Fruit fly (Drosophila melanogaster) whole organism, embryonic: Measurements from ENCODE around the gene CG33679.

Experiments
- Atf-2 ChIP-seq: fragments of 200-800 bp; sonication (Bioruptor generic); optimal IDR thresholded peaks from 2 replicates; lab custom pipeline; 2016; ENCODE audit warnings: missing biosample characterization, missing genetic modification characterization
- B-H1 ChIP-seq: fragments of 200-800 bp; sonication (Bioruptor generic); IDR thresholded peaks from 3 replicates; pipeline ENCODE4 v1.3.6; 2022; ENCODE audit warnings: missing biosample characterization, missing genetic modification characterization
- B-H2 ChIP-seq: fragments of 200-800 bp; sonication (Bioruptor generic); optimal IDR thresholded peaks from 2 replicates; lab custom pipeline; 2018; ENCODE audit warnings: missing biosample characterization, mild to moderate bottlenecking, missing genetic modification characterization
- CG10274 ChIP-seq: fragments of 200-800 bp; sonication (Bioruptor generic); optimal IDR thresholded peaks from 3 replicates; lab custom pipeline; 2017; ENCODE audit warnings: missing biosample characterization, mild to moderate bottlenecking, missing genetic modification characterization
- CG11504 ChIP-seq: fragments of 200-800 bp; sonication (Bioruptor generic); optimal IDR thresholded peaks from 3 replicates; lab custom pipeline; 2019; ENCODE audit warnings: missing biosample characterization, mild to moderate bottlenecking, missing genetic modification characterization, moderate library complexity
- CG12659 ChIP-seq: fragments of 200-800 bp; sonication (Bioruptor generic); optimal IDR thresholded peaks from 3 replicates; lab custom pipeline; 2017; ENCODE audit warnings: mild to moderate bottlenecking, missing biosample characterization, missing genetic modification reagents, missing genetic modification characterization
- CG12769 ChIP-seq: fragments of 200-800 bp; sonication (Bioruptor generic); optimal IDR thresholded peaks from 2 replicates; lab custom pipeline; 2019; ENCODE audit warnings: missing biosample characterization, mild to moderate bottlenecking, missing genetic modification characterization, moderate library complexity
- CG1603 ChIP-seq: fragments of 200-800 bp; sonication (Bioruptor generic); optimal IDR thresholded peaks from 2 replicates; lab custom pipeline; 2019; ENCODE audit warnings: missing biosample characterization, mild to moderate bottlenecking, missing genetic modification characterization, moderate library complexity
- CG17829 ChIP-seq: fragments of 200-800 bp; optimal IDR thresholded peaks from 2 replicates; lab custom pipeline; 2019; ENCODE audit warnings: missing biosample characterization, mild to moderate bottlenecking, missing genetic modification characterization, moderate library complexity
- CG30020 ChIP-seq: fragments of 200-800 bp; optimal IDR thresholded peaks from 2 replicates; lab custom pipeline; 2019; ENCODE audit warnings: missing biosample characterization, mild to moderate bottlenecking, missing genetic modification characterization, moderate library complexity
- CG33213 ChIP-seq: fragments of 200-800 bp; sonication (Bioruptor generic); optimal IDR thresholded peaks from 3 replicates; lab custom pipeline; 2016; ENCODE audit warnings: missing biosample characterization, missing genetic modification characterization
- CG3995 ChIP-seq: fragments of 200-800 bp; sonication (Bioruptor generic); optimal IDR thresholded peaks from 3 replicates; lab custom pipeline; 2016; ENCODE audit warnings: missing biosample characterization, missing genetic modification characterization
- CG5245 ChIP-seq: fragments of 200-800 bp; sonication (Bioruptor generic); optimal IDR thresholded peaks from 3 replicates; lab custom pipeline; 2016; ENCODE audit warnings: missing biosample characterization, missing genetic modification characterization
- CG6765 ChIP-seq: fragments of 200-800 bp; sonication (Bioruptor generic); optimal IDR thresholded peaks from 3 replicates; lab custom pipeline; 2017; ENCODE audit warnings: missing biosample characterization, mild to moderate bottlenecking, missing genetic modification characterization
- CG7372 ChIP-seq: fragments of 200-800 bp; sonication (Bioruptor generic); IDR thresholded peaks from 2 replicates; pipeline ENCODE4 v1.3.6; 2022; ENCODE audit warnings: missing biosample characterization, missing genetic modification characterization
- CG7786 ChIP-seq: fragments of 200-800 bp; sonication (Bioruptor generic); optimal IDR thresholded peaks from 2 replicates; lab custom pipeline; 2016; ENCODE audit warnings: missing biosample characterization, missing genetic modification characterization
- CG8290 ChIP-seq, 3 experiments: fragments of 200-800 bp; sonication (Bioruptor generic); optimal IDR thresholded peaks; 2 replicates each; lab custom pipeline; 2016 to 2019; ENCODE audit warnings: missing biosample characterization in 3 of 3, missing genetic modification characterization in 3 of 3, mild to moderate bottlenecking in 2 of 3, moderate library complexity in 1 of 3
- CG9797 ChIP-seq: fragments of 200-800 bp; sonication (Bioruptor generic); optimal IDR thresholded peaks from 3 replicates; lab custom pipeline; 2018; ENCODE audit warnings: missing biosample characterization, mild to moderate bottlenecking, missing genetic modification characterization
- CG9817 ChIP-seq: fragments of 200-800 bp; sonication (Bioruptor generic); optimal IDR thresholded peaks from 2 replicates; lab custom pipeline; 2018; ENCODE audit warnings: missing biosample characterization, mild to moderate bottlenecking, missing genetic modification characterization, moderate library complexity
- Dref ChIP-seq: fragments of 200-800 bp; sonication (Bioruptor generic); IDR thresholded peaks from 2 replicates; pipeline ENCODE4 v1.3.6; 2022; ENCODE audit warnings: missing biosample characterization, missing genetic modification characterization
- Fer1 ChIP-seq: fragments of 200-800 bp; sonication (Bioruptor generic); optimal IDR thresholded peaks from 2 replicates; lab custom pipeline; 2017; ENCODE audit warnings: missing biosample characterization, mild to moderate bottlenecking, missing genetic modification characterization
- GATAe ChIP-seq: fragments of 200-800 bp; sonication (Bioruptor generic); conservative IDR thresholded peaks from 2 replicates; pipeline ENCODE4 v1.3.6; 2022; ENCODE audit warnings: missing biosample characterization, missing genetic modification characterization
- Hmr ChIP-seq: fragments of 200-800 bp; sonication (Bioruptor generic); optimal IDR thresholded peaks from 3 replicates; lab custom pipeline; 2017; ENCODE audit warnings: mild to moderate bottlenecking, missing biosample characterization, missing genetic modification reagents, missing genetic modification characterization
- Hsf ChIP-seq: fragments of 200-800 bp; sonication (Bioruptor generic); optimal IDR thresholded peaks from 3 replicates; lab custom pipeline; 2016; ENCODE audit warnings: missing biosample characterization, missing genetic modification characterization
- Kr ChIP-seq: fragments of 200-800 bp; sonication (Bioruptor generic); optimal IDR thresholded peaks from 2 replicates; lab custom pipeline; 2017; ENCODE audit warnings: missing biosample characterization, mild to moderate bottlenecking, missing genetic modification characterization
- Ptx1 ChIP-seq: fragments of 200-800 bp; sonication (Bioruptor generic); IDR thresholded peaks from 2 replicates; pipeline ENCODE4 v1.3.6; 2022; ENCODE audit warnings: missing biosample characterization, missing genetic modification characterization
- Stat92E ChIP-seq, 3 experiments: fragments of >200 bp in 2 of 3; fragments of 200-800 bp in 1 of 3; sonication (Bioruptor generic) in 1 of 3; optimal IDR thresholded peaks; 2 replicates each; lab custom pipeline; 2017 to 2019; ENCODE audit warnings: missing biosample characterization in 3 of 3, missing genetic modification characterization in 3 of 3, mild to moderate bottlenecking in 1 of 3, moderate library complexity in 1 of 3
- ato ChIP-seq: fragments of 200-800 bp; sonication (Bioruptor generic); IDR thresholded peaks from 2 replicates; pipeline ENCODE4 v1.3.6; 2022; ENCODE audit warnings: missing biosample characterization, missing genetic modification characterization; ENCODE audit not compliant: partially characterized antibody
- dmrt99B ChIP-seq: fragments of 200-800 bp; sonication (Bioruptor generic); optimal IDR thresholded peaks from 2 replicates; lab custom pipeline; 2018; ENCODE audit warnings: missing biosample characterization, mild to moderate bottlenecking, missing genetic modification characterization, moderate library complexity
- fd102C ChIP-seq: fragments of 200-800 bp; sonication (Bioruptor generic); optimal IDR thresholded peaks from 2 replicates; lab custom pipeline; 2018; ENCODE audit warnings: missing biosample characterization, mild to moderate bottlenecking, missing genetic modification characterization, moderate library complexity
- fd96Cb ChIP-seq: fragments of 200-800 bp; sonication (Bioruptor generic); optimal IDR thresholded peaks from 2 replicates; lab custom pipeline; 2018; ENCODE audit warnings: missing biosample characterization, mild to moderate bottlenecking, missing genetic modification characterization, moderate library complexity
- gce ChIP-seq: fragments of 200-800 bp; sonication (Bioruptor generic); IDR thresholded peaks from 3 replicates; pipeline ENCODE4 v1.3.6; 2022; ENCODE audit warnings: missing biosample characterization, missing genetic modification characterization
- gcm2 ChIP-seq: fragments of 200-800 bp; sonication (Bioruptor generic); optimal IDR thresholded peaks from 2 replicates; lab custom pipeline; 2016; ENCODE audit warnings: missing biosample characterization, missing genetic modification characterization
- inv ChIP-seq: fragments of 200-800 bp; sonication (Bioruptor generic); IDR thresholded peaks from 2 replicates; pipeline ENCODE4 v1.3.6; 2022; ENCODE audit warnings: missing biosample characterization, missing genetic modification characterization; ENCODE audit not compliant: partially characterized antibody
- kah ChIP-seq: fragments of 200-800 bp; sonication (Bioruptor generic); optimal IDR thresholded peaks from 2 replicates; lab custom pipeline; 2018; ENCODE audit warnings: missing biosample characterization, mild to moderate bottlenecking, missing genetic modification characterization
- maf-S ChIP-seq: fragments of 200-800 bp; sonication (Bioruptor generic); optimal IDR thresholded peaks from 2 replicates; lab custom pipeline; 2016; ENCODE audit warnings: missing biosample characterization, missing genetic modification characterization
- nmo ChIP-seq: fragments of 200-800 bp; sonication (Bioruptor generic); optimal IDR thresholded peaks from 2 replicates; lab custom pipeline; 2018; ENCODE audit warnings: missing biosample characterization, mild to moderate bottlenecking, missing genetic modification characterization, moderate library complexity
- phol ChIP-seq: fragments of 200-800 bp; sonication (Bioruptor generic); optimal IDR thresholded peaks from 3 replicates; lab custom pipeline; 2018; ENCODE audit warnings: missing biosample characterization, mild to moderate bottlenecking, missing genetic modification characterization, moderate library complexity
- slbo ChIP-seq: fragments of 200-800 bp; sonication (Bioruptor generic); IDR thresholded peaks from 2 replicates; pipeline ENCODE4 v1.3.6; 2022; ENCODE audit warnings: missing biosample characterization, missing genetic modification characterization
- slp2 ChIP-seq: fragments of 200-800 bp; sonication (Bioruptor generic); optimal IDR thresholded peaks from 2 replicates; lab custom pipeline; 2016; ENCODE audit warnings: missing biosample characterization, missing genetic modification characterization
- stc ChIP-seq: fragments of 200-800 bp; sonication (Bioruptor generic); IDR thresholded peaks from 2 replicates; pipeline ENCODE4 v1.3.6; 2022; ENCODE audit warnings: missing biosample characterization, missing genetic modification characterization
- stwl ChIP-seq: fragments of 200-800 bp; sonication (Bioruptor generic); optimal IDR thresholded peaks from 3 replicates; lab custom pipeline; 2018; ENCODE audit warnings: missing biosample characterization, mild to moderate bottlenecking, missing genetic modification characterization, moderate library complexity
- trem ChIP-seq: fragments of 200-800 bp; optimal IDR thresholded peaks from 3 replicates; lab custom pipeline; 2019; ENCODE audit warnings: missing biosample characterization, mild to moderate bottlenecking, missing genetic modification characterization, moderate library complexity
- usp ChIP-seq: fragments of >200 bp; optimal IDR thresholded peaks from 2 replicates; lab custom pipeline; 2017; ENCODE audit warnings: missing biosample characterization, missing genetic modification characterization
- wor ChIP-seq: fragments of 200-800 bp; sonication (Bioruptor generic); IDR thresholded peaks from 2 replicates; pipeline ENCODE4 v1.3.6; 2022; ENCODE audit warnings: missing biosample characterization, missing genetic modification characterization

Gene CG33679

dm6 chr2L:15056359-15057220 is 1.5 kb upstream of the CG33679 start (continued):
- peak; percentile 22 for TF ChIP-seq gcm2 (GFP tag; lab: Kevin White, UChicago)
- peak; percentile 61 for TF ChIP-seq slbo (GFP tag; lab: Robert Waterston, UW)
- peak; percentile 41 for TF ChIP-seq kah (GFP tag; lab: Kevin White, UChicago)
- peak; percentile 46 for TF ChIP-seq Hsf (GFP tag; lab: Kevin White, UChicago)
- TF ChIP-seq CG11504 (tag; lab: Kevin White, UChicago): peak; percentile 85
- TF ChIP-seq B-H1 (GFP tag; lab: Robert Waterston, UW): peak; percentile 58; the same call in 2 of the 3 replicates
- TF ChIP-seq stc (GFP tag; lab: Robert Waterston, UW): peak; percentile 55; the same call in 1 of the 2 replicates
- TF ChIP-seq B-H2: no peak
- no peak for TF ChIP-seq usp (GFP tag; lab: Kevin White, UChicago)
- peak; percentile 75 for TF ChIP-seq CG5245 (GFP tag; lab: Kevin White, UChicago)
- 0 out of 3 replicates have a peak, but pooled peaks have one; percentile 29 for TF ChIP-seq gce
- TF ChIP-seq Kr (GFP tag; lab: Kevin White, UChicago): no peak
- TF ChIP-seq maf-S: no peak
- TF ChIP-seq dmrt99B (tag; lab: Kevin White, UChicago): peak; percentile 86
- TF ChIP-seq wor (GFP tag; lab: Robert Waterston, UW): peak; percentile 59
- peak; percentile 51 for TF ChIP-seq CG6765
- TF ChIP-seq CG9817 (tag; lab: Kevin White, UChicago): peak; percentile 25
- TF ChIP-seq, all 482 proteins: peak for 305

dm6 chr2L:15057225-15058117 is 632 bp upstream of the CG33679 start, which contains the start of gene ck:
TSS of gene ck (minus strand) at chr2L:15057862.
- no peak for TF ChIP-seq CG7372 (GFP tag; lab: Robert Waterston, UW)
- peak; percentile 0 for TF ChIP-seq Fer1 (GFP tag; lab: Kevin White, UChicago)
- TF ChIP-seq CG9797: peak; percentile 96
- TF ChIP-seq CG33213: peak; percentile 35
- no peak for TF ChIP-seq CG7786
- TF ChIP-seq Ptx1: no peak
- peak; percentile 0 for TF ChIP-seq nmo (GFP tag; lab: Kevin White, UChicago)
- TF ChIP-seq fd96Cb (tag; lab: Kevin White, UChicago): no peak
- peak; percentile 92 for TF ChIP-seq stwl (tag; lab: Kevin White, UChicago)
- peak; percentile 10 for TF ChIP-seq phol
- peak; percentile 82 for TF ChIP-seq CG1603 (tag; lab: Kevin White, UChicago)
- peak; percentile 67 for TF ChIP-seq CG8290 (GFP tag; optimal IDR thresholded peaks at IDR 0.05; lab: Kevin White, UChicago)
- peak; percentile 20 to 77 for TF ChIP-seq CG8290 (tag; optimal IDR thresholded peaks at IDR 0.05; lab: Kevin White, UChicago)
- no peak for TF ChIP-seq fd102C (GFP tag; lab: Kevin White, UChicago)
- TF ChIP-seq GATAe (GFP tag; lab: Robert Waterston, UW): no peak
- TF ChIP-seq CG30020 (tag; lab: Kevin White, UChicago): peak; percentile 22
- TF ChIP-seq CG12769 (tag; lab: Kevin White, UChicago): peak; percentile 77
- TF ChIP-seq ato: peak; percentile 77
- TF ChIP-seq CG10274 (GFP tag; lab: Kevin White, UChicago): no peak
- peak; percentile 85 for TF ChIP-seq Dref (GFP tag; lab: Robert Waterston, UW)
- TF ChIP-seq Stat92E (GFP tag; optimal IDR thresholded peaks at IDR 0.05; lab: Kevin White, UChicago): peak in 1 of 3 experiments; percentile 27
- TF ChIP-seq Hmr (GFP tag; lab: Kevin White, UChicago): peak; percentile 64
- TF ChIP-seq slp2 (GFP tag; lab: Kevin White, UChicago): no peak
- TF ChIP-seq CG3995: peak; percentile 13
- TF ChIP-seq Atf-2 (GFP tag; lab: Kevin White, UChicago): no peak
- peak; percentile 39 for TF ChIP-seq CG17829 (tag; lab: Kevin White, UChicago)
- TF ChIP-seq inv (GFP tag; lab: Robert Waterston, UW): peak; percentile 59; the same call in 1 of the 2 replicates
- peak; percentile 61 for TF ChIP-seq trem (tag; lab: Kevin White, UChicago)
- peak; percentile 63 for TF ChIP-seq CG12659
